Worm (Caenorhabditis elegans) whole organism, midembryonic: ENCODE measurements around the gene B0454.5.

Experiments
- T22C8.4 ChIP-seq: fragments of 200-800 bp; sonication (Bioruptor generic); IDR thresholded peaks from 2 replicates; pipeline ENCODE4 v1.3.6; 2022; ENCODE audit warnings: missing genetic modification characterization, missing compliant biosample characterization
- cog-1 ChIP-seq: sonication (generic microtip); optimal IDR thresholded peaks from 2 replicates; lab custom pipeline; 2016; ENCODE audit warnings: missing genetic modification characterization, missing compliant biosample characterization
- flt-1 ChIP-seq: fragments of 200-800 bp; sonication (Bioruptor generic); IDR thresholded peaks from 2 replicates; pipeline ENCODE4 v1.3.6; 2022; ENCODE audit warnings: missing genetic modification characterization, missing compliant biosample characterization
- klf-2 ChIP-seq: fragments of 200-800 bp; sonication (Bioruptor generic); conservative IDR thresholded peaks from 2 replicates; pipeline ENCODE4 v1.3.6; 2022; ENCODE audit warnings: missing genetic modification reagents, missing genetic modification characterization, missing compliant biosample characterization
- med-1 ChIP-seq: sonication (generic microtip); optimal IDR thresholded peaks from 2 replicates; lab custom pipeline; 2017; ENCODE audit warnings: missing genetic modification characterization, mild to moderate bottlenecking, missing compliant biosample characterization, antibody characterized with exemption, missing genetic modification reagents; ENCODE audit not compliant: insufficient read depth
- ref-1 ChIP-seq: fragments of 200-800 bp; sonication (Bioruptor generic); conservative IDR thresholded peaks from 2 replicates; pipeline ENCODE4 v1.3.6; 2022; ENCODE audit warnings: missing genetic modification reagents, missing genetic modification characterization, missing compliant biosample characterization
- tab-1 ChIP-seq: fragments of 200-800 bp; sonication (Bioruptor generic); IDR thresholded peaks from 2 replicates; pipeline ENCODE4 v1.3.6; 2022; ENCODE audit warnings: missing genetic modification characterization, missing compliant biosample characterization
- ztf-23 ChIP-seq: fragments of 200-800 bp; sonication (Bioruptor generic); IDR thresholded peaks from 2 replicates; pipeline ENCODE4 v1.3.6; 2022; ENCODE audit warnings: missing genetic modification reagents, missing genetic modification characterization, missing compliant biosample characterization
- ztf-29 ChIP-seq: fragments of 200-800 bp; sonication (Bioruptor generic); IDR thresholded peaks from 2 replicates; pipeline ENCODE4 v1.3.6; 2022; ENCODE audit warnings: missing genetic modification reagents, missing genetic modification characterization, missing compliant biosample characterization

B0454.5 gene

ce11 chrII:3050703-3051102 lies 12.0 kb downstream of the B0454.5 start, which contains the start of gene sri-31:
sri-31 (plus strand) TSS chrII:3051003.
- no peak for TF ChIP-seq ref-1
- TF ChIP-seq ztf-23 (GFP tag; lab: Robert Waterston, UW) = no peak
- TF ChIP-seq ztf-29 = no peak
- TF ChIP-seq cog-1 (tag; lab: Kevin White, UChicago) = no peak
- no peak for TF ChIP-seq flt-1
- TF ChIP-seq tab-1 (GFP tag; lab: Robert Waterston, UW) = no peak
- TF ChIP-seq med-1 = no peak
- no peak for TF ChIP-seq klf-2
- TF ChIP-seq T22C8.4 (GFP tag; lab: Robert Waterston, UW) = no peak

- TF ChIP-seq ztf-23 (GFP tag; lab: Robert Waterston, UW) = no peak
Measured at ce11 chrII:3051332-3051731, 12.7 kb downstream of the B0454.5 start.

- TF ChIP-seq ztf-23 (GFP tag; lab: Robert Waterston, UW) (no peak), klf-2 (no peak), cog-1 (tag; lab: Kevin White, UChicago) (no peak), ref-1 (no peak), med-1 (no peak), tab-1 (GFP tag; lab: Robert Waterston, UW) (no peak), flt-1 (no peak), ztf-29 (no peak), T22C8.4 (GFP tag; lab: Robert Waterston, UW) (no peak)
Measured at ce11 chrII:3052843-3053242, 14.2 kb downstream of the B0454.5 start.

- TF ChIP-seq med-1 (no peak), ztf-23 (GFP tag; lab: Robert Waterston, UW) (no peak)
Measured at ce11 chrII:3053689-3054088, 15.0 kb downstream of the B0454.5 start.

- TF ChIP-seq T22C8.4 (GFP tag; lab: Robert Waterston, UW) (no peak), cog-1 (tag; lab: Kevin White, UChicago) (no peak), klf-2 (no peak), ztf-29 (no peak), ref-1 (no peak), flt-1 (no peak), ztf-23 (GFP tag; lab: Robert Waterston, UW) (no peak), tab-1 (GFP tag; lab: Robert Waterston, UW) (no peak), med-1 (no peak)
Measured at ce11 chrII:3054221-3054620, 15.6 kb downstream of the B0454.5 start, which contains the start of gene lido-13. lido-13 (minus strand) TSS chrII:3054321.

- no peak for TF ChIP-seq ref-1
- TF ChIP-seq klf-2 = no peak
- TF ChIP-seq cog-1 (tag; lab: Kevin White, UChicago) = no peak
- no peak for TF ChIP-seq T22C8.4 (GFP tag; lab: Robert Waterston, UW)
- no peak for TF ChIP-seq med-1
- no peak for TF ChIP-seq ztf-23 (GFP tag; lab: Robert Waterston, UW)
- no peak for TF ChIP-seq tab-1 (GFP tag; lab: Robert Waterston, UW)
- TF ChIP-seq ztf-29 = no peak
- no peak for TF ChIP-seq flt-1
Measured at ce11 chrII:3054622-3055021, 16.0 kb downstream of the B0454.5 start.

- TF ChIP-seq ref-1 = no peak
- 0 out of 2 replicates have a peak, but pooled peaks have one; percentile 52 for TF ChIP-seq ztf-23 (GFP tag; lab: Robert Waterston, UW)
- TF ChIP-seq tab-1 (GFP tag; lab: Robert Waterston, UW) = no peak
- no peak for TF ChIP-seq T22C8.4 (GFP tag; lab: Robert Waterston, UW)
- no peak for TF ChIP-seq med-1
- 0 out of 2 replicates have a peak, but pooled peaks have one; percentile 21 for TF ChIP-seq ztf-29
- TF ChIP-seq cog-1 (tag; lab: Kevin White, UChicago) = no peak
- TF ChIP-seq klf-2 = no peak
- peak; percentile 55; the same call in 1 of the 2 replicates for TF ChIP-seq flt-1
Measured at ce11 chrII:3055531-3055930, 16.9 kb downstream of the B0454.5 start.

- TF ChIP-seq flt-1 (no peak), tab-1 (GFP tag; lab: Robert Waterston, UW) (no peak), ztf-23 (GFP tag; lab: Robert Waterston, UW) (no peak), cog-1 (tag; lab: Kevin White, UChicago) (no peak), med-1 (no peak), klf-2 (no peak), ref-1 (no peak), T22C8.4 (GFP tag; lab: Robert Waterston, UW) (no peak), ztf-29 (no peak)
Measured at ce11 chrII:3056266-3056872, 17.7 kb downstream of the B0454.5 start, which contains the start of gene lin-8. lin-8 (plus strand) TSS chrII:3056822.

- no peak for TF ChIP-seq flt-1
- no peak for TF ChIP-seq ztf-23 (GFP tag; lab: Robert Waterston, UW)
- TF ChIP-seq ref-1 = no peak
- no peak for TF ChIP-seq ztf-29
- TF ChIP-seq T22C8.4 (GFP tag; lab: Robert Waterston, UW) = no peak
- no peak for TF ChIP-seq cog-1 (tag; lab: Kevin White, UChicago)
- TF ChIP-seq tab-1 (GFP tag; lab: Robert Waterston, UW) = no peak
- no peak for TF ChIP-seq klf-2
- no peak for TF ChIP-seq med-1
Measured at ce11 chrII:3060782-3061181, 22.1 kb downstream of the B0454.5 start, which contains the start of gene Y25C1A.6. Y25C1A.6 (plus strand) TSS chrII:3061082.

- no peak for TF ChIP-seq med-1
- TF ChIP-seq T22C8.4 (GFP tag; lab: Robert Waterston, UW) = no peak
- no peak for TF ChIP-seq ztf-29
- TF ChIP-seq tab-1 (GFP tag; lab: Robert Waterston, UW) = no peak
- TF ChIP-seq ref-1 = no peak
- TF ChIP-seq flt-1 = no peak
- TF ChIP-seq klf-2 = no peak
- TF ChIP-seq cog-1 (tag; lab: Kevin White, UChicago) = no peak
Measured at ce11 chrII:3061605-3062004, 22.9 kb downstream of the B0454.5 start.

- TF ChIP-seq flt-1 (peak; percentile 62; the same call in 1 of the 2 replicates), T22C8.4 (GFP tag; lab: Robert Waterston, UW) (peak; percentile 58), cog-1 (tag; lab: Kevin White, UChicago) (no peak), tab-1 (GFP tag; lab: Robert Waterston, UW) (0 out of 2 replicates have a peak, but pooled peaks have one; percentile 38)
Measured at ce11 chrII:3062222-3062621, 23.6 kb downstream of the B0454.5 start.
